Worm (Caenorhabditis elegans) whole organism, mixed stage, embryonic: ENCODE results near the gene skr-7.

Experiments
- ceh-43 ChIP-seq: fragments of 200-800 bp; sonication (Bioruptor generic); optimal IDR thresholded peaks from 2 replicates; lab custom pipeline; 2018; ENCODE audit warnings: mild to moderate bottlenecking, missing genetic modification characterization, moderate library complexity, missing compliant biosample characterization
- ces-1 ChIP-seq: fragments of 150-350 bp; optimal IDR thresholded peaks from 2 replicates; lab custom pipeline; 2014; ENCODE audit warnings: missing biosample characterization, missing genetic modification reagents, missing genetic modification characterization
- elt-3 ChIP-seq: fragments of 150-350 bp; optimal IDR thresholded peaks from 2 replicates; lab custom pipeline; 2014; ENCODE audit warnings: missing biosample characterization, missing genetic modification characterization
- lin-13 ChIP-seq: fragments of 150-350 bp; optimal IDR thresholded peaks from 2 replicates; lab custom pipeline; 2014; ENCODE audit warnings: missing biosample characterization, missing genetic modification characterization
- lsy-2 ChIP-seq: fragments of 150-350 bp; optimal IDR thresholded peaks from 2 replicates; lab custom pipeline; 2014; ENCODE audit warnings: missing biosample characterization, missing genetic modification characterization
- nhr-12 ChIP-seq: fragments of 150-350 bp; optimal IDR thresholded peaks from 2 replicates; lab custom pipeline; 2014; ENCODE audit warnings: missing biosample characterization, missing genetic modification characterization
- nhr-237 ChIP-seq: fragments of 150-350 bp; optimal IDR thresholded peaks from 2 replicates; lab custom pipeline; 2014; ENCODE audit warnings: missing biosample characterization, missing genetic modification characterization
- nhr-28 ChIP-seq: fragments of 150-350 bp; optimal IDR thresholded peaks from 2 replicates; lab custom pipeline; 2014; ENCODE audit warnings: missing biosample characterization, missing genetic modification characterization
- nhr-76 ChIP-seq: sonication (generic microtip); optimal IDR thresholded peaks from 2 replicates; lab custom pipeline; 2017; ENCODE audit warnings: missing biosample characterization, missing genetic modification characterization
- sptf-1 ChIP-seq: sonication (generic microtip); optimal IDR thresholded peaks from 2 replicates; lab custom pipeline; 2017; ENCODE audit warnings: mild to moderate bottlenecking, missing genetic modification characterization, moderate library complexity, missing compliant biosample characterization
- unc-39 ChIP-seq: fragments of 150-350 bp; optimal IDR thresholded peaks from 2 replicates; lab custom pipeline; 2014; ENCODE audit warnings: missing biosample characterization, missing genetic modification characterization
- ztf-11 ChIP-seq: fragments of 150-350 bp; optimal IDR thresholded peaks from 2 replicates; lab custom pipeline; 2014; ENCODE audit warnings: missing biosample characterization, missing genetic modification characterization

DNA sequence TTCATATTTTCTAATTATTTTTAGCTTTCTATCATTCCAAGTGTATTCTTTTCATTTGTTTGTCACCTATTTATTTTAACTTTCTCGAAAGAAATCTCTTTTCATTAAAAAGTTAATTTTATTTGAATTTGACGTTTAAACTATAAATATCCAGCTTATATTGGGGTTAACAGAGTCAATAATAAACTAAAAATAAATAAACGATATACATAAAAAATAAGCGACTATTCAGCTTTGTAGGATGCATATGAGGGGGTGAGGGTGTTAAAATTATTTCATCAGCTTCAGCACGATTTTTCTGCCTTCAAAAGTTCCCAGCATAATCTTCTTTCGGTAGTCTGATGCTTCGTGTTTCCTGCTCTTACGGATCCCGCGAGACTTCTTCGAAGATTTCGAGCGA is 48.6 kb upstream of the skr-7 start:
- TF ChIP-seq elt-3 (tag; lab: Kevin White, UChicago), result no peak
- no peak for TF ChIP-seq ceh-43
- TF ChIP-seq nhr-12 (tag; lab: Kevin White, UChicago), result no peak
- TF ChIP-seq ztf-11, result no peak
- TF ChIP-seq ces-1 (GFP tag; lab: Kevin White, UChicago), result no peak
- TF ChIP-seq unc-39 (tag; lab: Kevin White, UChicago), result no peak
- TF ChIP-seq nhr-28 (tag; lab: Kevin White, UChicago), result no peak
- TF ChIP-seq lsy-2 (tag; lab: Kevin White, UChicago), result no peak
- no peak for TF ChIP-seq sptf-1 (tag; lab: Kevin White, UChicago)
- TF ChIP-seq nhr-76 (tag; lab: Kevin White, UChicago), result no peak
- no peak for TF ChIP-seq lin-13
- no peak for TF ChIP-seq nhr-237 (tag; lab: Kevin White, UChicago)
